Worm (Caenorhabditis elegans) whole organism, young adult: Measurements from ENCODE around the gene F13D12.3.

Source experiments
- B0019.2 ChIP-seq: fragments of 200-800 bp; sonication (Bioruptor generic); conservative IDR thresholded peaks from 2 replicates; pipeline ENCODE4 v1.3.6; 2022; ENCODE audit warnings: missing genetic modification reagents, missing genetic modification characterization, missing compliant biosample characterization
- B0336.3 ChIP-seq: fragments of 200-800 bp; sonication (Bioruptor generic); IDR thresholded peaks from 2 replicates; pipeline ENCODE4 v1.3.6; 2022; ENCODE audit warnings: missing genetic modification characterization, missing compliant biosample characterization
- F10E7.11 ChIP-seq: sonication (generic microtip); optimal IDR thresholded peaks from 2 replicates; lab custom pipeline; 2017; ENCODE audit warnings: mild to moderate bottlenecking, missing genetic modification characterization, moderate library complexity, missing compliant biosample characterization
- F39B2.1 ChIP-seq: fragments of 200-800 bp; sonication (Bioruptor generic); IDR thresholded peaks from 2 replicates; pipeline ENCODE4 v1.3.6; 2022; ENCODE audit warnings: missing genetic modification reagents, missing genetic modification characterization, missing compliant biosample characterization
- F57A8.1 ChIP-seq: fragments of 200-800 bp; sonication (Bioruptor generic); optimal IDR thresholded peaks from 2 replicates; lab custom pipeline; 2018; ENCODE audit warnings: mild to moderate bottlenecking, missing genetic modification characterization, moderate library complexity, missing compliant biosample characterization
- K12H6.12 ChIP-seq: fragments of 200-800 bp; sonication (Bioruptor generic); optimal IDR thresholded peaks from 2 replicates; lab custom pipeline; 2018; ENCODE audit warnings: mild to moderate bottlenecking, missing genetic modification characterization, missing compliant biosample characterization
- T26A5.8 ChIP-seq: sonication (generic microtip); optimal IDR thresholded peaks from 2 replicates; lab custom pipeline; 2016; ENCODE audit warnings: missing genetic modification characterization, missing compliant biosample characterization
- Y53G8AR.9 ChIP-seq: fragments of 200-800 bp; sonication (Bioruptor generic); conservative IDR thresholded peaks from 2 replicates; pipeline ENCODE4 v1.3.6; 2022; ENCODE audit warnings: missing genetic modification reagents, missing genetic modification characterization, missing compliant biosample characterization
- ZK185.1 ChIP-seq: sonication (generic microtip); optimal IDR thresholded peaks from 2 replicates; lab custom pipeline; 2016; ENCODE audit warnings: mild to moderate bottlenecking, missing genetic modification characterization, missing compliant biosample characterization; ENCODE audit not compliant: poor library complexity, severe bottlenecking
- atf-7 ChIP-seq: sonication (generic microtip); optimal IDR thresholded peaks from 2 replicates; lab custom pipeline; 2017; ENCODE audit warnings: mild to moderate bottlenecking, missing genetic modification characterization, missing compliant biosample characterization
- ccch-3 ChIP-seq: fragments of 200-800 bp; sonication (Bioruptor generic); optimal IDR thresholded peaks from 2 replicates; lab custom pipeline; 2018; ENCODE audit warnings: mild to moderate bottlenecking, missing genetic modification characterization, missing compliant biosample characterization
- ceh-100 ChIP-seq: fragments of 200-800 bp; sonication (Bioruptor generic); IDR thresholded peaks from 2 replicates; pipeline ENCODE4 v1.3.6; 2022; ENCODE audit warnings: missing genetic modification reagents, missing genetic modification characterization, missing compliant biosample characterization
- ceh-27 ChIP-seq: fragments of 200-800 bp; sonication (Bioruptor generic); optimal IDR thresholded peaks from 2 replicates; lab custom pipeline; 2018; ENCODE audit warnings: mild to moderate bottlenecking, missing genetic modification characterization, moderate library complexity, missing compliant biosample characterization
- ceh-40 ChIP-seq: fragments of 200-800 bp; sonication (Bioruptor generic); IDR thresholded peaks from 2 replicates; pipeline ENCODE4 v1.3.6; 2022; ENCODE audit warnings: missing genetic modification characterization, missing compliant biosample characterization
- egl-18 ChIP-seq: fragments of 200-800 bp; sonication (Bioruptor generic); IDR thresholded peaks from 2 replicates; pipeline ENCODE4 v1.3.6; 2022; ENCODE audit warnings: missing genetic modification reagents, missing genetic modification characterization, missing compliant biosample characterization
- him-1 ChIP-seq: sonication (generic microtip); optimal IDR thresholded peaks from 2 replicates; lab custom pipeline; 2016; ENCODE audit warnings: missing genotype, missing genetic modification reagents, missing genetic modification characterization, missing compliant biosample characterization
- hlh-26 ChIP-seq: fragments of 200-800 bp; sonication (Bioruptor generic); conservative IDR thresholded peaks from 2 replicates; pipeline ENCODE4 v1.3.6; 2022; ENCODE audit warnings: missing genetic modification reagents, missing genetic modification characterization, missing compliant biosample characterization
- hmg-20 ChIP-seq: fragments of 200-800 bp; sonication (Bioruptor generic); IDR thresholded peaks from 2 replicates; pipeline ENCODE4 v1.3.6; 2022; ENCODE audit warnings: missing genetic modification reagents, missing genetic modification characterization, missing compliant biosample characterization
- let-526 ChIP-seq: fragments of 200-800 bp; sonication (Bioruptor generic); IDR thresholded peaks from 2 replicates; pipeline ENCODE4 v1.3.6; 2022; ENCODE audit warnings: missing genetic modification reagents, missing genetic modification characterization, missing compliant biosample characterization
- lin-26 ChIP-seq: fragments of 200-800 bp; sonication (Bioruptor generic); IDR thresholded peaks from 2 replicates; pipeline ENCODE4 v1.3.6; 2022; ENCODE audit warnings: missing genetic modification reagents, missing genetic modification characterization, missing compliant biosample characterization
- lir-1 ChIP-seq: fragments of 200-800 bp; sonication (Bioruptor generic); conservative IDR thresholded peaks from 2 replicates; pipeline ENCODE4 v1.3.6; 2022; ENCODE audit warnings: missing genetic modification reagents, missing genetic modification characterization, missing compliant biosample characterization
- lsy-27 ChIP-seq: sonication (generic microtip); optimal IDR thresholded peaks from 2 replicates; lab custom pipeline; 2017; ENCODE audit warnings: missing genetic modification characterization, mild to moderate bottlenecking, missing compliant biosample characterization, antibody characterized with exemption, missing genotype, borderline replicate concordance; ENCODE audit not compliant: insufficient read depth
- nhr-90 ChIP-seq: sonication (generic microtip); optimal IDR thresholded peaks from 2 replicates; lab custom pipeline; 2016; ENCODE audit warnings: missing genotype, mild to moderate bottlenecking, missing genetic modification characterization, missing compliant biosample characterization
- rpc-1 ChIP-seq, 2 experiments: fragments of 150-350 bp in 1 of 2; sonication (generic microtip) in 1 of 2; optimal IDR thresholded peaks; 2 replicates each; lab custom pipeline; 2014 to 2018; ENCODE audit warnings: missing biosample characterization in 1 of 2, missing genetic modification characterization in 1 of 2, missing genetic modification reagents in 1 of 2, missing genotype in 1 of 2
- snpc-1.1 ChIP-seq: sonication (generic microtip); optimal IDR thresholded peaks from 2 replicates; lab custom pipeline; 2017; ENCODE audit warnings: missing genetic modification characterization, mild to moderate bottlenecking, missing compliant biosample characterization, antibody characterized with exemption, moderate library complexity, missing genotype, missing genetic modification reagents; ENCODE audit not compliant: insufficient read depth
- snpc-4 ChIP-seq, 5 experiments: fragments of 150-350 bp in 1 of 5; sonication (generic microtip) in 4 of 5; optimal IDR thresholded peaks; 2 replicates each; lab custom pipeline; 2014 to 2018; ENCODE audit warnings: missing genetic modification characterization in 5 of 5, missing biosample characterization in 3 of 5, antibody characterized with exemption in 2 of 5, mild to moderate bottlenecking in 2 of 5, missing compliant biosample characterization in 2 of 5, missing genotype in 2 of 5, moderate library complexity in 2 of 5, missing genetic modification reagents in 1 of 5
- somi-1 ChIP-seq: fragments of 200-800 bp; sonication (Bioruptor generic); optimal IDR thresholded peaks from 2 replicates; lab custom pipeline; 2018; ENCODE audit warnings: mild to moderate bottlenecking, missing genetic modification characterization, missing compliant biosample characterization
- tbx-9 ChIP-seq: sonication (generic microtip); optimal IDR thresholded peaks from 2 replicates; lab custom pipeline; 2016; ENCODE audit warnings: borderline replicate concordance, missing genetic modification characterization, inconsistent platforms, missing compliant biosample characterization
- ztf-26 ChIP-seq: sonication (generic microtip); optimal IDR thresholded peaks from 2 replicates; lab custom pipeline; 2017; ENCODE audit warnings: missing genetic modification characterization, missing compliant biosample characterization
- ztf-28 ChIP-seq: fragments of 200-800 bp; sonication (Bioruptor generic); IDR thresholded peaks from 2 replicates; pipeline ENCODE4 v1.3.6; 2022; ENCODE audit warnings: missing genetic modification reagents, missing genetic modification characterization, missing compliant biosample characterization
- ztf-3 ChIP-seq: fragments of 200-800 bp; sonication (Bioruptor generic); optimal IDR thresholded peaks from 2 replicates; lab custom pipeline; 2018; ENCODE audit warnings: mild to moderate bottlenecking, missing genetic modification characterization, missing compliant biosample characterization
- ztf-6 ChIP-seq: fragments of 200-800 bp; sonication (Bioruptor generic); IDR thresholded peaks from 2 replicates; pipeline ENCODE4 v1.3.6; 2022; ENCODE audit warnings: missing genetic modification reagents, missing genetic modification characterization, missing compliant biosample characterization

F13D12.3 gene

DNA sequence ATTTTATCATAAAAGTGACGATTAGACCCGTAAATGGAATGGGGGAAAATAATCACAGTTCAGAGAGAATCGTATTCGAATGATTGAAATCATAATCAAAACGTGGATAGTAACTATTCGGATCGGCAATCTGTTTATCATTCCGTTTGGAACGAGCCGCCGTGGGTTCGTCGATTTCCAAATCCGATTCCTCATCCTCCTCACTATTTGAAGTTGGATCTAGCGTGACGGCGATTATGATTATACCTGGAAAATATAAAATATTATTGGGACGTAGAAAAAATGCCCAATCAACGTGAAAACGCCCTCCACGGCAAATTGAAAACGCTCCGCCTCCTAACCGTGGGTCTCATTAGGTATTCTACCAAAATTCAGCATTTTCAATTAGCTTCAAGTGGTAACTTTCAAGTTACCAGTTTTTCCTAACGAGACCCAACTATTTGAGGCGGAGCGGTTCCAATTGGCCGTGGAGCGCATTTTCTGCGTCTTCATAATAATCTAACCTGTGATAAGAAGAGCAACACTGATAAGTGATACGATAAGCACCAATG lies 11.0 kb downstream of the F13D12.3 start (continued):
- TF ChIP-seq lir-1 (GFP tag; lab: Robert Waterston, UW): no peak
- no peak for TF ChIP-seq ztf-6 (GFP tag; lab: Robert Waterston, UW)
- TF ChIP-seq hlh-26 (GFP tag; lab: Robert Waterston, UW): no peak
- TF ChIP-seq ztf-26: peak; percentile 49
- no peak for TF ChIP-seq tbx-9
- peak; percentile 89 for TF ChIP-seq B0336.3 (GFP tag; lab: Robert Waterston, UW)
- no peak for TF ChIP-seq F10E7.11 (tag; lab: Kevin White, UChicago)
- peak; percentile 92; the same call in 1 of the 2 replicates for TF ChIP-seq Y53G8AR.9 (GFP tag; lab: Robert Waterston, UW)
- peak; percentile 20 for TF ChIP-seq atf-7 (tag; lab: Kevin White, UChicago)
- no peak for TF ChIP-seq hmg-20 (GFP tag; lab: Robert Waterston, UW)
- TF ChIP-seq T26A5.8 (tag; lab: Kevin White, UChicago): peak; percentile 26
- no peak for TF ChIP-seq ztf-28 (GFP tag; lab: Robert Waterston, UW)
- TF ChIP-seq egl-18 (GFP tag; lab: Robert Waterston, UW): no peak
- no peak for TF ChIP-seq B0019.2 (GFP tag; lab: Robert Waterston, UW)
- no peak for TF ChIP-seq ceh-100 (GFP tag; lab: Robert Waterston, UW)
- no peak for TF ChIP-seq ccch-3 (GFP tag; lab: Kevin White, UChicago)
- no peak for TF ChIP-seq somi-1 (GFP tag; lab: Kevin White, UChicago)
- TF ChIP-seq nhr-90 (tag; lab: Kevin White, UChicago): peak; percentile 48
- TF ChIP-seq K12H6.12 (tag; lab: Kevin White, UChicago): peak; percentile 6
- no peak for TF ChIP-seq F57A8.1 (GFP tag; lab: Kevin White, UChicago)
- no peak for TF ChIP-seq ztf-3 (GFP tag; lab: Kevin White, UChicago)
- TF ChIP-seq him-1 (tag; lab: Kevin White, UChicago): no peak

DNA sequence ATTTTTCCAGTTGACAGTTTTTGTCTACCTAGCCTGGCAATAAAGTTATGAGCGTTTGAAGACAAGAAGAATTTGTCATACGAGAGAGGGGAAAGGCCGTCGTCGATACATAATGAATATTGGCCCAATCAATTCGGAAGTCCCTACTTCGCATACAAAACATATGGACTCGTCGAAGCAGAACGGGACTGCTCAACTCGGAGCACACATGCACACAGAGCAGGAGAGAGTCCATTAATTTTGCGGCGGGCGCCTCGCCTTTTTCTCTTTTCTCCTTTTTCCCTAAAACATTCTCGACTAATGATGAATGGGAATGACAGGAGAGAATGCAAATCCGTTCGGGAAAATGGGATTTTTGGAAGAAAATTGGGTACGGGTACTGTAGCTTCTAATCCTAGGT lies 12.3 kb downstream of the F13D12.3 start, which contains the start of gene F13D12.8:
F13D12.8 (minus strand) TSS at position 82 of the 400 bp plus-strand sequence.
- no peak for TF ChIP-seq snpc-4 (GFP tag; optimal IDR thresholded peaks at IDR 0.05; lab: Kevin White, UChicago)
- peak in 1 of 4 experiments; percentile 14 for TF ChIP-seq snpc-4 (tag; optimal IDR thresholded peaks at IDR 0.05; lab: Kevin White, UChicago)
- no peak for TF ChIP-seq F39B2.1 (GFP tag; lab: Robert Waterston, UW)
- TF ChIP-seq ccch-3 (GFP tag; lab: Kevin White, UChicago): no peak

ce11 chrII:11733850-11734249 lies 13.6 kb downstream of the F13D12.3 start:
- TF ChIP-seq ceh-40 (GFP tag; lab: Robert Waterston, UW): no peak
- no peak for TF ChIP-seq snpc-1.1 (tag; lab: Kevin White, UChicago)
- no peak for TF ChIP-seq lsy-27 (tag; lab: Kevin White, UChicago)
- TF ChIP-seq ztf-28 (GFP tag; lab: Robert Waterston, UW): no peak
- no peak for TF ChIP-seq ZK185.1
- no peak for TF ChIP-seq Y53G8AR.9 (GFP tag; lab: Robert Waterston, UW)
- no peak for TF ChIP-seq lin-26 (GFP tag; lab: Robert Waterston, UW)
- TF ChIP-seq let-526: no peak
- no peak for TF ChIP-seq ztf-3 (GFP tag; lab: Kevin White, UChicago)
- TF ChIP-seq rpc-1 (optimal IDR thresholded peaks at IDR 0.05; lab: Kevin White, UChicago): no peak
- TF ChIP-seq rpc-1 (tag; optimal IDR thresholded peaks at IDR 0.05; lab: Kevin White, UChicago): no peak
- TF ChIP-seq ceh-27 (GFP tag; lab: Kevin White, UChicago): no peak
